Fruit fly (Drosophila melanogaster) ovary, adult (tissue): ENCODE data around the gene stet.
A peak's percentile ranks its signal among the peaks of the same experiment; 100 is the strongest.

Experiments used
- CG17801 ChIP-seq: fragments of 200-800 bp; optimal IDR thresholded peaks from 2 replicates; lab custom pipeline; 2019; ENCODE audit warnings: missing biosample characterization, mild to moderate bottlenecking, missing genetic modification characterization, moderate library complexity; ENCODE audit not compliant: partially characterized antibody

stet gene

dm6 chr3L:1489523-1489922, at the start of gene stet:
TSS of gene stet (minus strand) at chr3L:1489547.
- no peak for TF ChIP-seq CG17801 (GFP tag; lab: Kevin White, UChicago)

- TF ChIP-seq CG17801 (GFP tag; lab: Kevin White, UChicago), result no peak
These were observed 49.0 kb upstream of the stet start for dm6 chr3L:1538314-1538854.

dm6 chr3L:1537353-1537752, 48.0 kb upstream of the stet start:
- no peak for TF ChIP-seq CG17801 (GFP tag; lab: Kevin White, UChicago)

dm6 chr3L:1536487-1537337, 47.4 kb upstream of the stet start, which contains the start of the genes CG12091 and pns:
TSS of gene CG12091 (minus strand) at chr3L:1536835.
TSS of gene pns (plus strand) at chr3L:1537137.
- TF ChIP-seq CG17801 (GFP tag; lab: Kevin White, UChicago), result peak; percentile 57

DNA sequence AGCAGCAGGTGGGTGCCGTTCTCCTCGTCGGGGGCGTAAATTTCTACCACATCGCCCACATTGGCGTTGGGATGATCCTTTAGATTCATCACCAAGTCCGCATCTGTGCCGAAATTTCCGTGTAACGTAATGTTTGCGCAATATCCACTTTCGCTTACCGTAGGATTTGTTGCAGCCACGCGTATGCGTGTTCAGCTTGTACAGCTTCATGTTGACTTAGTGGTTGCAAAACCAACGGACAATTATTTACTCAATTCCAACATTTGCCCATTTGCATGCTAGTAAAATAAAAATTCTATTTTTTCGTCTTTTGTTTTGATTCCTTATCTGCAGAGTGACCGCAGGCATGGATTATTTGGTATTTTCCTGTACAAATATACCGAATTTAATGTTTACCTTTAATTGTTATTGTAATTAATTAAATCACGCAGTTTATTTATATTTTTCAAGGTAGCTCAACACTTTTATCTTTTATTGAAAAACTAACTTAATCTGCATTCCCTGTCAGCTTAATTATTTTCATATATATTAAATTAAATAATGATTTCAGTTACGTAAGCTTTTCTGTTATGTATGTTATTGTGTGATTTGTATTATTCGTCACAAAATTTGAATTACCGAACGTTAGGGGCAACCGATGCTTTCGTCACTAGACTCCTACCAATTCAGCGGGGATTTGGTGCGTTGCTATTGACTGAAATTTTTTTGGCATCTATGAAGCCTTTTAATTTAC, 44.5 kb upstream of the stet start, which contains the start of gene Iml1:
TSS of gene Iml1 (minus strand) at position 336 of the 733 bp plus-strand sequence.
- peak; percentile 7 for TF ChIP-seq CG17801 (GFP tag; lab: Kevin White, UChicago)

- TF ChIP-seq CG17801 (GFP tag; lab: Kevin White, UChicago), result no peak
These were observed 41.8 kb upstream of the stet start, which contains the start of gene Ir62a for dm6 chr3L:1531159-1531558. TSS of gene Ir62a (minus strand) at chr3L:1531259.

- TF ChIP-seq CG17801 (GFP tag; lab: Kevin White, UChicago), result peak; percentile 52
These were observed 29.6 kb upstream of the stet start for dm6 chr3L:1518715-1519603.

DNA sequence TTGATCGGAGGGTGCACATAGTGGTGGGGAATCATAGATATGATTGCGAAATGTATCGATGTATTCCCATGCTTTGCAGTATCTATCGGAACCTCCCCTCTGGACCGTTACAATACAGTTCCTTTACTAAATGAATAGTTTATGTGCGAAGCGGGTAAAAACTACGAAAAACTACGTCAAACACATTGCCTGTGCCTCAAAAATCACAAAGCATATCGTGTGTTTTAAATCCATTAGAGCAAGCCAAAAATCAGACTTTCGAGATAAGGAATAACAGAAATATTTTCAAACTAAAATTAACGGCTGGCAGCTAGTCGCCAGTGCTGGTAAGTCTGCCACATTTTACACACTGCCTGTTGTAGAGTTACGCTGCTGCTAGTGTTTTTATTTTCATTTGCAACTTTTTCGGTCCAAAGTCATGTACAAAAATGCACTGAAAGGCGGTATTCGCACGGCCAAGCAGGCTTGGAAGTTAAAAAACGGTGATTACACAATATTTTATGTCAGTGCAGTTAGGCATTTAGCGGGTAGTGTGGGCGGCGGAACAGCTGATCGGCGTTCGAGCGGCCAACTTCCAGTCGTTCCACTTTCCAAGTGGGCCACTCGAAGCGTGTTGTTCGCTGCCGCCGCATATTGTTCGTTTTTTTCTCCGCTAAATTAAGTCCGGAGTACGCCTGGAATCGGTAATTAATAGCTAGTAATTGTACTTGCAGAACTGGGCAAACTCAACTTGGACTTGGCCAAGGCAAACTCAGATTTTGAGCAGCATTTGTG, 28.1 kb upstream of the stet start:
- TF ChIP-seq CG17801 (GFP tag; lab: Kevin White, UChicago), result peak; percentile 9

- TF ChIP-seq CG17801 (GFP tag; lab: Kevin White, UChicago), result no peak
These were observed 27.4 kb upstream of the stet start, which contains the start of gene cue for dm6 chr3L:1516631-1517273. TSS of gene cue (minus strand) at chr3L:1517271.

- TF ChIP-seq CG17801 (GFP tag; lab: Kevin White, UChicago), result peak; percentile 84
These were observed 26.6 kb upstream of the stet start for dm6 chr3L:1515820-1516540.

DNA sequence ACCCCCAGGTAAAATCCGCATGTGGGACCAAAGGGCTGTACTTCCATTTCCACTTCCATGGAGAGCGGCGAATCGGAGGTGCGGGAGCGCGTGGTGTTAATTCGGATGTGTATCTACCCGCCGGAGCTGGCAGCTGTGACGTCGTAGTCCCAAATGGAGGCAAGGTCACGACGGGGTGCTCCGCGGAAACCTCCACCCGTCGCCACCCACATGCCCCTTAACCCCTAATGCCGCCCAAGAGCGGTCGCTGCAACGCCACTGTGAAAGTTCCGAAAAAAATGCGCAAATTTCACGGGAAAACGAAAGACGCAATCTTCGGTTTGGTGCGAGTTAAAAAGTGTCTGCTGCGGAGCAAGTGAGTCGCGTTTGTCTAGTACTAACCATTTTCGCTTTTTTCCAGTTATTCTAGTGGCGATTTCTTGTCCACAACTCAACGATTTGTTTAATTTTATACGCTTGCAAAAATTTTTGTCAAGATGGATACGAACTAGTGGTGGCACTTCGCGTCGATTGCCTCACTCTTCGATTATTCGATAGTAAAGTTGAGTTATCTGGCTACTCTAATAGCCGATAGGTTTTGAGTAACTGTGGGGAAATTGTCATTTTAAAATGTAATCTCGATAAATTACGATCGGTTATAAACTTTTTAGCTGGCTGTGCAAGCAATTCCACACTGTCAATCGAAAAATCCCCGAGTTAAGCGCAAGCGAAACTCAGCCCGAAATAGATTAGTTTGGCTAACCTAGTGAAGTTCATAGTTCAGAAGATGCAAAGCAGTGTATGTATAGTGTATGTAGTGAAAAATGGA, 12.9 kb upstream of the stet start, which contains the start of the genes hfp and Psa:
TSS of gene hfp (minus strand) at position 505 of the 808 bp plus-strand sequence.
TSS of gene Psa (plus strand) at position 758 of the 808 bp plus-strand sequence.
- TF ChIP-seq CG17801 (GFP tag; lab: Kevin White, UChicago), result peak; percentile 31
